Worm (Caenorhabditis elegans) whole organism, mixed stage, embryonic: ENCODE measurements around the gene rfl-1.

ENCODE experiments used
- elt-3 ChIP-seq: fragments of 150-350 bp; optimal IDR thresholded peaks from 2 replicates; lab custom pipeline; 2014; ENCODE audit warnings: missing biosample characterization, missing genetic modification characterization
- unc-62 ChIP-seq: fragments of 150-350 bp; optimal IDR thresholded peaks from 2 replicates; lab custom pipeline; 2014; ENCODE audit warnings: missing biosample characterization, missing genetic modification reagents, missing genetic modification characterization

DNA sequence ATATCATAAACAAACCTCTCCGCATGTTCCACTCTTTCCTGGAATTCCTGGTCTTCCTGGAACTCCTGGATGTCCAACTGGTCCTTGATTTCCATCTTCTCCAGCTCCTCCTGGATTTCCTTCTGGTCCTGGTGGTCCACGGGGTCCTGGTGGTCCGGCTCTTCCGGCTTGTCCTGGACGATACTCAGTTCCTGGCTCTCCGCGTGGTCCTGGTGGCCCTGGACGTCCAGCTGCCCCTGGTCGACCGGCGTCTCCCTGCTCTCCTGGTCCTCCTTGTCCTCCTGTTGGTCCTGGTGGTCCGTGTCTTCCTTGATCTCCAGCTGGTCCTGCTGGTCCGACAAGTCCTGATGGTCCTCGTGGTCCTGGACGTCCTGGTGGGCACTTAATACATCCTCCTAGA lies 1.3 kb upstream of the rfl-1 start:
- TF ChIP-seq unc-62 = no peak
- TF ChIP-seq elt-3 (tag; lab: Kevin White, UChicago) = no peak
